Worm (Caenorhabditis elegans) whole organism, young adult: ENCODE data around the gene T26H10.2.

Source experiments
- B0035.1 ChIP-seq: sonication (generic microtip); optimal IDR thresholded peaks from 2 replicates; lab custom pipeline; 2016; ENCODE audit warnings: missing genetic modification characterization, mild to moderate bottlenecking, missing compliant biosample characterization, missing genotype, missing genetic modification reagents
- B0336.3 ChIP-seq: fragments of 200-800 bp; sonication (Bioruptor generic); IDR thresholded peaks from 2 replicates; pipeline ENCODE4 v1.3.6; 2022; ENCODE audit warnings: missing genetic modification characterization, missing compliant biosample characterization
- C06A6.2 ChIP-seq: fragments of 200-800 bp; sonication (Bioruptor generic); conservative IDR thresholded peaks from 2 replicates; pipeline ENCODE4 v1.3.6; 2022; ENCODE audit warnings: missing genetic modification characterization, missing compliant biosample characterization
- C17E4.6 ChIP-seq: fragments of 200-800 bp; sonication (Bioruptor generic); IDR thresholded peaks from 2 replicates; pipeline ENCODE4 v1.3.6; 2022; ENCODE audit warnings: missing genetic modification reagents, missing genetic modification characterization, missing compliant biosample characterization
- F23B12.7 ChIP-seq: sonication (generic microtip); optimal IDR thresholded peaks from 2 replicates; lab custom pipeline; 2017; ENCODE audit warnings: missing genetic modification characterization, mild to moderate bottlenecking, missing compliant biosample characterization, antibody characterized with exemption, moderate library complexity; ENCODE audit not compliant: insufficient read depth
- F49E8.2 ChIP-seq: sonication (generic microtip); optimal IDR thresholded peaks from 3 replicates; lab custom pipeline; 2017; ENCODE audit warnings: missing genetic modification characterization, mild to moderate bottlenecking, missing compliant biosample characterization, antibody characterized with exemption, moderate library complexity; ENCODE audit not compliant: insufficient read depth
- F57C9.4 ChIP-seq: sonication (generic microtip); optimal IDR thresholded peaks from 2 replicates; lab custom pipeline; 2017; ENCODE audit warnings: mild to moderate bottlenecking, missing genetic modification characterization, missing compliant biosample characterization
- K12H6.12 ChIP-seq: fragments of 200-800 bp; sonication (Bioruptor generic); optimal IDR thresholded peaks from 2 replicates; lab custom pipeline; 2018; ENCODE audit warnings: mild to moderate bottlenecking, missing genetic modification characterization, missing compliant biosample characterization
- T07F8.4 ChIP-seq: sonication (generic microtip); optimal IDR thresholded peaks from 2 replicates; lab custom pipeline; 2016; ENCODE audit warnings: mild to moderate bottlenecking, missing genetic modification characterization, moderate library complexity, missing compliant biosample characterization
- T26A5.8 ChIP-seq: sonication (generic microtip); optimal IDR thresholded peaks from 2 replicates; lab custom pipeline; 2016; ENCODE audit warnings: missing genetic modification characterization, missing compliant biosample characterization
- Y67H2A.10 ChIP-seq: fragments of 200-800 bp; sonication (Bioruptor generic); conservative IDR thresholded peaks from 2 replicates; pipeline ENCODE4 v1.3.6; 2022; ENCODE audit warnings: missing genetic modification reagents, missing genetic modification characterization, missing compliant biosample characterization
- ZK185.1 ChIP-seq: sonication (generic microtip); optimal IDR thresholded peaks from 2 replicates; lab custom pipeline; 2016; ENCODE audit warnings: mild to moderate bottlenecking, missing genetic modification characterization, missing compliant biosample characterization; ENCODE audit not compliant: poor library complexity, severe bottlenecking
- akir-1 ChIP-seq: fragments of 200-800 bp; sonication (Bioruptor generic); optimal IDR thresholded peaks from 2 replicates; lab custom pipeline; 2018; ENCODE audit warnings: mild to moderate bottlenecking, missing genetic modification characterization, moderate library complexity, missing compliant biosample characterization
- aptf-2 ChIP-seq: fragments of 200-800 bp; sonication (Bioruptor generic); conservative IDR thresholded peaks from 2 replicates; pipeline ENCODE4 v1.3.6; 2022; ENCODE audit warnings: missing genetic modification reagents, missing genetic modification characterization, missing compliant biosample characterization
- attf-5 ChIP-seq: fragments of 200-800 bp; sonication (Bioruptor generic); optimal IDR thresholded peaks from 2 replicates; lab custom pipeline; 2018; ENCODE audit warnings: mild to moderate bottlenecking, missing genetic modification characterization, missing compliant biosample characterization
- ccch-3 ChIP-seq: fragments of 200-800 bp; sonication (Bioruptor generic); optimal IDR thresholded peaks from 2 replicates; lab custom pipeline; 2018; ENCODE audit warnings: mild to moderate bottlenecking, missing genetic modification characterization, missing compliant biosample characterization
- ceh-40 ChIP-seq: fragments of 200-800 bp; sonication (Bioruptor generic); IDR thresholded peaks from 2 replicates; pipeline ENCODE4 v1.3.6; 2022; ENCODE audit warnings: missing genetic modification characterization, missing compliant biosample characterization
- ceh-58 ChIP-seq: fragments of 200-800 bp; sonication (Bioruptor generic); IDR thresholded peaks from 2 replicates; pipeline ENCODE4 v1.3.6; 2022; ENCODE audit warnings: missing genetic modification characterization, missing compliant biosample characterization
- ceh-79 ChIP-seq: sonication (generic microtip); optimal IDR thresholded peaks from 2 replicates; lab custom pipeline; 2017; ENCODE audit warnings: mild to moderate bottlenecking, missing genetic modification characterization, missing compliant biosample characterization
- ceh-91 ChIP-seq: fragments of 200-800 bp; sonication (Bioruptor generic); IDR thresholded peaks from 2 replicates; pipeline ENCODE4 v1.3.6; 2022; ENCODE audit warnings: missing genetic modification reagents, missing genetic modification characterization, missing compliant biosample characterization
- dox-1 ChIP-seq: fragments of 200-800 bp; sonication (Bioruptor generic); IDR thresholded peaks from 2 replicates; pipeline ENCODE4 v1.3.6; 2022; ENCODE audit warnings: missing genetic modification reagents, missing genetic modification characterization, missing compliant biosample characterization
- dpff-1 ChIP-seq: sonication (generic microtip); optimal IDR thresholded peaks from 2 replicates; lab custom pipeline; 2017; ENCODE audit warnings: mild to moderate bottlenecking, missing genetic modification characterization, missing compliant biosample characterization
- dpl-1 ChIP-seq: fragments of 150-350 bp; optimal IDR thresholded peaks from 2 replicates; lab custom pipeline; 2014; ENCODE audit warnings: missing biosample characterization, missing genetic modification reagents, missing genetic modification characterization
- egl-44 ChIP-seq: fragments of 200-800 bp; sonication (Bioruptor generic); IDR thresholded peaks from 2 replicates; pipeline ENCODE4 v1.3.6; 2022; ENCODE audit warnings: missing genetic modification reagents, missing genetic modification characterization, missing compliant biosample characterization
- egrh-3 ChIP-seq: fragments of 200-800 bp; sonication (Bioruptor generic); IDR thresholded peaks from 2 replicates; pipeline ENCODE4 v1.3.6; 2022; ENCODE audit warnings: missing genetic modification reagents, missing genetic modification characterization, missing compliant biosample characterization
- ekl-4 ChIP-seq: fragments of 200-800 bp; sonication (Bioruptor generic); IDR thresholded peaks from 2 replicates; pipeline ENCODE4 v1.3.6; 2022; ENCODE audit warnings: missing genetic modification reagents, missing genetic modification characterization, missing compliant biosample characterization
- him-1 ChIP-seq: sonication (generic microtip); optimal IDR thresholded peaks from 2 replicates; lab custom pipeline; 2016; ENCODE audit warnings: missing genotype, missing genetic modification reagents, missing genetic modification characterization, missing compliant biosample characterization
- hlh-26 ChIP-seq: fragments of 200-800 bp; sonication (Bioruptor generic); conservative IDR thresholded peaks from 2 replicates; pipeline ENCODE4 v1.3.6; 2022; ENCODE audit warnings: missing genetic modification reagents, missing genetic modification characterization, missing compliant biosample characterization
- hsf-1 ChIP-seq: fragments of 200-800 bp; sonication (Bioruptor generic); IDR thresholded peaks from 2 replicates; pipeline ENCODE4 v1.3.6; 2022; ENCODE audit warnings: missing genetic modification reagents, missing genetic modification characterization, missing compliant biosample characterization
- lag-1 ChIP-seq: fragments of 200-800 bp; sonication (Bioruptor generic); IDR thresholded peaks from 2 replicates; pipeline ENCODE4 v1.3.6; 2022; ENCODE audit warnings: missing genetic modification reagents, missing genetic modification characterization, missing compliant biosample characterization
- lin-26 ChIP-seq: fragments of 200-800 bp; sonication (Bioruptor generic); IDR thresholded peaks from 2 replicates; pipeline ENCODE4 v1.3.6; 2022; ENCODE audit warnings: missing genetic modification reagents, missing genetic modification characterization, missing compliant biosample characterization
- mcd-1 ChIP-seq: fragments of 200-800 bp; sonication (Bioruptor generic); IDR thresholded peaks from 2 replicates; pipeline ENCODE4 v1.3.6; 2022; ENCODE audit warnings: missing genetic modification reagents, missing genetic modification characterization, missing compliant biosample characterization
- nfya-2 ChIP-seq: fragments of 200-800 bp; sonication (Bioruptor generic); IDR thresholded peaks from 2 replicates; pipeline ENCODE4 v1.3.6; 2022; ENCODE audit warnings: missing genetic modification reagents, missing genetic modification characterization, missing compliant biosample characterization
- nhr-90 ChIP-seq: sonication (generic microtip); optimal IDR thresholded peaks from 2 replicates; lab custom pipeline; 2016; ENCODE audit warnings: missing genotype, mild to moderate bottlenecking, missing genetic modification characterization, missing compliant biosample characterization
- pha-4 ChIP-seq: fragments of 150-350 bp; sonication (generic microtip); optimal IDR thresholded peaks from 2 replicates; lab custom pipeline; 2014; ENCODE audit warnings: missing biosample characterization, missing genetic modification reagents, missing genetic modification characterization
- rec-8 ChIP-seq, 2 experiments: sonication (generic microtip); optimal IDR thresholded peaks; 2 replicates each; lab custom pipeline; 2016; ENCODE audit warnings: mild to moderate bottlenecking in 2 of 2, missing genetic modification characterization in 2 of 2, missing genetic modification reagents in 2 of 2, missing genotype in 2 of 2, missing biosample characterization in 1 of 2, missing compliant biosample characterization in 1 of 2, moderate library complexity in 1 of 2
- sdz-38 ChIP-seq: sonication (generic microtip); optimal IDR thresholded peaks from 2 replicates; lab custom pipeline; 2016; ENCODE audit warnings: missing genotype, missing genetic modification characterization, missing compliant biosample characterization
- sea-2 ChIP-seq: fragments of 200-800 bp; sonication (Bioruptor generic); IDR thresholded peaks from 2 replicates; pipeline ENCODE4 v1.3.6; 2022; ENCODE audit warnings: missing genetic modification characterization, missing compliant biosample characterization
- snpc-3.4 ChIP-seq: sonication (generic microtip); optimal IDR thresholded peaks from 2 replicates; lab custom pipeline; 2017; ENCODE audit warnings: missing genetic modification characterization, mild to moderate bottlenecking, missing compliant biosample characterization, antibody characterized with exemption, moderate library complexity, missing genotype, missing genetic modification reagents
- somi-1 ChIP-seq: fragments of 200-800 bp; sonication (Bioruptor generic); optimal IDR thresholded peaks from 2 replicates; lab custom pipeline; 2018; ENCODE audit warnings: mild to moderate bottlenecking, missing genetic modification characterization, missing compliant biosample characterization
- sptf-2 ChIP-seq: fragments of 200-800 bp; sonication (Bioruptor generic); optimal IDR thresholded peaks from 2 replicates; lab custom pipeline; 2018; ENCODE audit warnings: mild to moderate bottlenecking, missing genetic modification characterization, missing compliant biosample characterization
- unc-130 ChIP-seq: sonication (generic microtip); optimal IDR thresholded peaks from 2 replicates; lab custom pipeline; 2016; ENCODE audit warnings: missing genetic modification reagents, missing genetic modification characterization, missing compliant biosample characterization
- zfh-2 ChIP-seq: fragments of 200-800 bp; sonication (Bioruptor generic); conservative IDR thresholded peaks from 2 replicates; pipeline ENCODE4 v1.3.6; 2022; ENCODE audit warnings: missing genetic modification reagents, missing genetic modification characterization, missing compliant biosample characterization
- zim-3 ChIP-seq: sonication (generic microtip); optimal IDR thresholded peaks from 2 replicates; lab custom pipeline; 2017; ENCODE audit warnings: mild to moderate bottlenecking, missing genetic modification characterization, moderate library complexity, missing compliant biosample characterization
- ztf-3 ChIP-seq: fragments of 200-800 bp; sonication (Bioruptor generic); optimal IDR thresholded peaks from 2 replicates; lab custom pipeline; 2018; ENCODE audit warnings: mild to moderate bottlenecking, missing genetic modification characterization, missing compliant biosample characterization

Gene T26H10.2

DNA sequence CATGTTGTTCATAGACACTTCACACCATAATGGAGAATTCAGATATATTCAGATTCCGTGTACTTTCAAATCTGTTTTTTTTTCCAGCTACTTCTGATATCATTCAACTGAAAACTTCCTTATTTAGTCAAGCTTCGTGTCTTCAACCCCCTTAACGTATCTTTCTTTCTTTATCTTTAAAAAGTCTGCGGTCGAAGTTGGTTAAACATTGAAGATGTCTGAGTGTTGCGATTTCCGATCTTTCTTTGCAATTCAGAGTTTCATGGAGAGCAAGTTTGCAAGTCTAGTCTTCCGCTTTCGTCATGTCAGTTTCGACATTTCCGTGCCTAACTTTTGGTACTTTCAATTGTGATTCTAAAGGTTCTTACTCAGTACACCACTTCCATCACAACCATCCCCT is 10.8 kb upstream of the T26H10.2 start:
- TF ChIP-seq Y67H2A.10 (GFP tag; lab: Robert Waterston, UW) (no peak), dpl-1 (GFP tag; lab: Kevin White, UChicago) (no peak), lin-26 (GFP tag; lab: Robert Waterston, UW) (no peak), C17E4.6 (GFP tag; lab: Robert Waterston, UW) (no peak), ZK185.1 (no peak), B0336.3 (no peak), sdz-38 (tag; lab: Kevin White, UChicago) (no peak), ceh-58 (no peak), nhr-90 (tag; lab: Kevin White, UChicago) (no peak), ceh-79 (tag; lab: Kevin White, UChicago) (no peak), ccch-3 (no peak), aptf-2 (GFP tag; lab: Robert Waterston, UW) (no peak), somi-1 (GFP tag; lab: Kevin White, UChicago) (no peak), dox-1 (GFP tag; lab: Robert Waterston, UW) (no peak), hlh-26 (GFP tag; lab: Robert Waterston, UW) (no peak), F23B12.7 (tag; lab: Kevin White, UChicago) (no peak)

DNA sequence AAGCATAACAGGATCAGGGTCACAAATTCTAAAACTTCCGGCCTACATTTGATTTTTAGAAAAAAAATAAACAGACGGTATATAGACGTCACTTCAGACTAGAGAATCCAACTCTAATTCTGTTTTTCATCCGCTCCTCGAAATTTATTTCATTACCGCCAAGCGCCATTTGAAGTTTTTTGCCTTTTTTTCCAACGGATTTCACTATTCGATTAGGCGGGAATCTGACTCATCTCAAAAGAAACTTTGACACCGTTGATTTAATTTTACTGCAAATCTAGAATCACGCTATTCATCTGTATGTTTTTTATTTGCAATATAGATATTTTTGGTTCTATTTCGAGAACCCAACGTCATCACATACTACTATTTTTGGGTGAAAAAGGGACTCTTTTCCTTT is 6.4 kb upstream of the T26H10.2 start:
- no peak for TF ChIP-seq B0035.1 (tag; lab: Kevin White, UChicago)
- no peak for TF ChIP-seq somi-1 (GFP tag; lab: Kevin White, UChicago)
- TF ChIP-seq him-1 (tag; lab: Kevin White, UChicago) = no peak
- TF ChIP-seq T26A5.8 (tag; lab: Kevin White, UChicago) = no peak
- no peak for TF ChIP-seq sea-2 (GFP tag; lab: Robert Waterston, UW)
- no peak for TF ChIP-seq ceh-40 (GFP tag; lab: Robert Waterston, UW)
- TF ChIP-seq nfya-2 (GFP tag; lab: Robert Waterston, UW) = no peak
- no peak for TF ChIP-seq ztf-3
- TF ChIP-seq unc-130 = no peak
- TF ChIP-seq ceh-91 (GFP tag; lab: Robert Waterston, UW) = no peak
- no peak for TF ChIP-seq egrh-3 (GFP tag; lab: Robert Waterston, UW)

DNA sequence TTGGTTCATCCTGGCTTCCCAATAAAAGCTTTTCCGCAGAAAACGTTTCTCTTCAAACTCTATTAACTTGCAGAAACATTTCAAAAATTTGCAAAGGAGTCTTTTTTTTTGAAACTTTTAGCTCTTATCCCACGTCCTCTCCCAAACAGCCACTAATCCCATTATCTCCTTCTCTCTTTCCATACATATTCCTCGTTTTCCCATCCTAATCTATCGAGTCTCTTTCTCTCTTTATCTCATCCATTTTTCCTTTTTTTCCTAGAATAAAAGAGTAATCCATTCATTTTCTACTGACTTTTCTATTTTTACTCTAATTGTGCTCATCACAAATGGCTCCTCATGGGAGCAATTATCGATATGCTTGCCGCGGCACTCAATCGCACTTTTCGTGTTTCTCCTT is 4.3 kb upstream of the T26H10.2 start:
- TF ChIP-seq dpff-1 (tag; lab: Kevin White, UChicago) (no peak), hsf-1 (GFP tag; lab: Robert Waterston, UW) (no peak), lag-1 (GFP tag; lab: Robert Waterston, UW) (no peak), T07F8.4 (tag; lab: Kevin White, UChicago) (no peak), ccch-3 (no peak), egl-44 (GFP tag; lab: Robert Waterston, UW) (no peak), ceh-58 (no peak), zfh-2 (GFP tag; lab: Robert Waterston, UW) (no peak), Y67H2A.10 (GFP tag; lab: Robert Waterston, UW) (no peak), mcd-1 (no peak)
- TF ChIP-seq, all 124 proteins: peak for 0

DNA sequence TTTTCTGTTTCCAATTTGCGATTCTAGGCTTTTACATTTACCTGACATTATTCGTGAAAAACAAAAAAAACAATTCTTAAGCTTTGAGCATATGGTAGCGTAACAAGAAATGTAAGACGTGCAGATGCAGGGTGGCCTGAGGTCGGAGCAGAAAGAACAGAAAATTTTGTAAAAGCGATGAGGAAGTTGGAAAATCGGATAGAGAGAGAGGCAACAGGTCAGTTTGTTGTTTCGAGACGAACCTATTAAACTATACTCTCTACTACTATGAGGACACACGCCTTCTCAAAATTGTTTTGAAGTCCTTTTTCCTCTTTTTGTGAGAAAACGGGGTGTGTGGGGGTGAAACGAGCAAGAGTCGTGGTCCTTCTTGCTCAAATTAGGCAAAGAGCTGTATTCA is 2.9 kb downstream of the T26H10.2 start, which contains the start of gene des-2:
TSS of gene des-2 (minus strand) at position 101 of the 400 bp plus-strand sequence.
- TF ChIP-seq F49E8.2 (tag; lab: Kevin White, UChicago) = no peak
- no peak for TF ChIP-seq dpl-1 (GFP tag; lab: Kevin White, UChicago)
- TF ChIP-seq zim-3 (tag; lab: Kevin White, UChicago) = no peak
- TF ChIP-seq sptf-2 = no peak
- TF ChIP-seq F23B12.7 (tag; lab: Kevin White, UChicago) = no peak
- TF ChIP-seq C06A6.2 = no peak
- TF ChIP-seq snpc-3.4 (tag; lab: Kevin White, UChicago) = no peak
- TF ChIP-seq ekl-4 (GFP tag; lab: Robert Waterston, UW) = no peak
- no peak for TF ChIP-seq attf-5
- TF ChIP-seq aptf-2 (GFP tag; lab: Robert Waterston, UW) = no peak
- no peak for TF ChIP-seq somi-1 (GFP tag; lab: Kevin White, UChicago)
- TF ChIP-seq rec-8 (tag; optimal IDR thresholded peaks at IDR 0.05; lab: Kevin White, UChicago) = no peak
- TF ChIP-seq K12H6.12 = no peak
- no peak for TF ChIP-seq pha-4 (tag; lab: Kevin White, UChicago)
- TF ChIP-seq nfya-2 (GFP tag; lab: Robert Waterston, UW) = no peak
- no peak for TF ChIP-seq akir-1 (GFP tag; lab: Kevin White, UChicago)
- TF ChIP-seq F57C9.4 = no peak
